Fruit fly (Drosophila melanogaster) whole organism, embryonic: Measurements from ENCODE around the gene Fbw5.

ENCODE experiments used
- B-H2 ChIP-seq: fragments of 200-800 bp; sonication (Bioruptor generic); optimal IDR thresholded peaks from 2 replicates; lab custom pipeline; 2018; ENCODE audit warnings: missing biosample characterization, mild to moderate bottlenecking, missing genetic modification characterization
- BEAF-32 ChIP-seq: fragments of 200-800 bp; sonication (Bioruptor generic); optimal IDR thresholded peaks from 3 replicates; lab custom pipeline; 2017; ENCODE audit warnings: missing biosample characterization, missing genetic modification characterization, mild to moderate bottlenecking, moderate library complexity, missing genetic modification reagents
- Bgb ChIP-seq: fragments of 200-800 bp; sonication (Bioruptor generic); IDR thresholded peaks from 2 replicates; pipeline ENCODE4 v1.3.6; 2022; ENCODE audit warnings: missing biosample characterization, missing genetic modification characterization; ENCODE audit not compliant: partially characterized antibody
- CG10274 ChIP-seq: fragments of 200-800 bp; sonication (Bioruptor generic); optimal IDR thresholded peaks from 3 replicates; lab custom pipeline; 2017; ENCODE audit warnings: missing biosample characterization, mild to moderate bottlenecking, missing genetic modification characterization
- CG12769 ChIP-seq: fragments of 200-800 bp; sonication (Bioruptor generic); optimal IDR thresholded peaks from 2 replicates; lab custom pipeline; 2019; ENCODE audit warnings: missing biosample characterization, mild to moderate bottlenecking, missing genetic modification characterization, moderate library complexity
- CG13123 ChIP-seq: fragments of 200-800 bp; sonication (Bioruptor generic); optimal IDR thresholded peaks from 2 replicates; lab custom pipeline; 2016; ENCODE audit warnings: missing biosample characterization, missing genetic modification characterization
- CG13894 ChIP-seq: fragments of 200-800 bp; sonication (Bioruptor generic); optimal IDR thresholded peaks from 3 replicates; lab custom pipeline; 2018; ENCODE audit warnings: missing biosample characterization, mild to moderate bottlenecking, missing genetic modification characterization, moderate library complexity
- CG1529 ChIP-seq: fragments of 200-800 bp; sonication (Bioruptor generic); optimal IDR thresholded peaks from 3 replicates; lab custom pipeline; 2018; ENCODE audit warnings: missing biosample characterization, missing genetic modification characterization
- CG15514 ChIP-seq: fragments of 200-800 bp; sonication (Bioruptor generic); optimal IDR thresholded peaks from 3 replicates; lab custom pipeline; 2017; ENCODE audit warnings: missing biosample characterization, missing genetic modification characterization, mild to moderate bottlenecking, moderate library complexity, missing genetic modification reagents
- CG1602 ChIP-seq: fragments of 200-800 bp; sonication (Bioruptor generic); optimal IDR thresholded peaks from 3 replicates; lab custom pipeline; 2016; ENCODE audit warnings: missing biosample characterization, missing genetic modification characterization
- CG17359 ChIP-seq: fragments of 200-800 bp; sonication (Bioruptor generic); optimal IDR thresholded peaks from 3 replicates; lab custom pipeline; 2018; ENCODE audit warnings: missing biosample characterization, mild to moderate bottlenecking, missing genetic modification characterization, moderate library complexity
- CG17612 ChIP-seq: fragments of 200-800 bp; sonication (Bioruptor generic); IDR thresholded peaks from 2 replicates; pipeline ENCODE4 v1.3.6; 2022; ENCODE audit warnings: missing biosample characterization, missing genetic modification characterization
- CG2199 ChIP-seq: fragments of 200-800 bp; sonication (Bioruptor generic); IDR thresholded peaks from 3 replicates; pipeline ENCODE4 v1.3.6; 2022; ENCODE audit warnings: missing biosample characterization, missing genetic modification characterization
- CG30431 ChIP-seq: fragments of 200-800 bp; sonication (Bioruptor generic); optimal IDR thresholded peaks from 2 replicates; lab custom pipeline; 2017; ENCODE audit warnings: missing biosample characterization, missing genetic modification characterization
- CG3726 ChIP-seq: fragments of 200-800 bp; sonication (Bioruptor generic); IDR thresholded peaks from 3 replicates; pipeline ENCODE4, ENCODE4 v1.3.6; 2022; ENCODE audit warnings: missing biosample characterization, missing genetic modification characterization
- CG3995 ChIP-seq: fragments of 200-800 bp; sonication (Bioruptor generic); optimal IDR thresholded peaks from 3 replicates; lab custom pipeline; 2016; ENCODE audit warnings: missing biosample characterization, missing genetic modification characterization
- CG4617 ChIP-seq: fragments of 200-800 bp; sonication (Bioruptor generic); optimal IDR thresholded peaks from 3 replicates; lab custom pipeline; 2016; ENCODE audit warnings: missing biosample characterization, missing genetic modification characterization, borderline replicate concordance
- CG4730 ChIP-seq: fragments of 200-800 bp; sonication (Bioruptor generic); IDR thresholded peaks from 2 replicates; pipeline ENCODE4 v1.3.6; 2022; ENCODE audit warnings: missing biosample characterization, missing genetic modification characterization
- CG6254 ChIP-seq: fragments of 200-800 bp; sonication (Bioruptor generic); optimal IDR thresholded peaks from 3 replicates; lab custom pipeline; 2017; ENCODE audit warnings: mild to moderate bottlenecking, missing biosample characterization, missing genetic modification reagents, missing genetic modification characterization
- CG6654 ChIP-seq: fragments of 200-800 bp; sonication (Bioruptor generic); optimal IDR thresholded peaks from 2 replicates; lab custom pipeline; 2017; ENCODE audit warnings: missing biosample characterization, mild to moderate bottlenecking, missing genetic modification characterization
- CG7271 ChIP-seq: fragments of 200-800 bp; sonication (Bioruptor generic); optimal IDR thresholded peaks from 2 replicates; lab custom pipeline; 2018; ENCODE audit warnings: missing biosample characterization, mild to moderate bottlenecking, missing genetic modification characterization, moderate library complexity
- CG8290 ChIP-seq, 3 experiments: fragments of 200-800 bp; sonication (Bioruptor generic); optimal IDR thresholded peaks; 2 replicates each; lab custom pipeline; 2016 to 2019; ENCODE audit warnings: missing biosample characterization in 3 of 3, missing genetic modification characterization in 3 of 3, mild to moderate bottlenecking in 2 of 3, moderate library complexity in 1 of 3
- CG9609 ChIP-seq: fragments of 200-800 bp; sonication (Bioruptor generic); optimal IDR thresholded peaks from 3 replicates; lab custom pipeline; 2016; ENCODE audit warnings: missing biosample characterization, missing genetic modification characterization
- CHES-1-like ChIP-seq: fragments of 200-800 bp; sonication (Bioruptor generic); optimal IDR thresholded peaks from 2 replicates; lab custom pipeline; 2016; ENCODE audit warnings: missing biosample characterization, missing genetic modification characterization
- Dip3 ChIP-seq: fragments of 200-800 bp; sonication (Bioruptor generic); optimal IDR thresholded peaks from 3 replicates; lab custom pipeline; 2016; ENCODE audit warnings: missing biosample characterization, missing genetic modification characterization
- HHEX ChIP-seq: fragments of 200-800 bp; sonication (Bioruptor generic); optimal IDR thresholded peaks from 3 replicates; lab custom pipeline; 2017; ENCODE audit warnings: missing biosample characterization, mild to moderate bottlenecking, missing genetic modification characterization, missing genetic modification reagents
- HLH4C ChIP-seq: fragments of 200-800 bp; sonication (Bioruptor generic); IDR thresholded peaks from 3 replicates; pipeline ENCODE4 v1.3.6; 2022; ENCODE audit warnings: missing biosample characterization, missing genetic modification characterization; ENCODE audit not compliant: partially characterized antibody
- Hmx ChIP-seq: fragments of 200-800 bp; sonication (Bioruptor generic); optimal IDR thresholded peaks from 2 replicates; lab custom pipeline; 2016; ENCODE audit warnings: missing biosample characterization, missing genetic modification characterization
- Neu2 ChIP-seq: fragments of 200-800 bp; sonication (Bioruptor generic); optimal IDR thresholded peaks from 3 replicates; lab custom pipeline; 2016; ENCODE audit warnings: missing biosample characterization, missing genetic modification characterization, borderline replicate concordance
- Ssrp ChIP-seq: fragments of 200-800 bp; sonication (Bioruptor generic); optimal IDR thresholded peaks from 2 replicates; lab custom pipeline; 2018; ENCODE audit warnings: missing biosample characterization, mild to moderate bottlenecking, missing genetic modification characterization, moderate library complexity
- Stat92E ChIP-seq, 3 experiments: fragments of >200 bp in 2 of 3; fragments of 200-800 bp in 1 of 3; sonication (Bioruptor generic) in 1 of 3; optimal IDR thresholded peaks; 2 replicates each; lab custom pipeline; 2017 to 2019; ENCODE audit warnings: missing biosample characterization in 3 of 3, missing genetic modification characterization in 3 of 3, mild to moderate bottlenecking in 1 of 3, moderate library complexity in 1 of 3
- abd-A ChIP-seq: fragments of 200-800 bp; sonication (Bioruptor generic); optimal IDR thresholded peaks from 3 replicates; lab custom pipeline; 2019; ENCODE audit warnings: missing biosample characterization, mild to moderate bottlenecking, missing genetic modification characterization, moderate library complexity
- al ChIP-seq: fragments of 200-800 bp; sonication (Bioruptor generic); IDR thresholded peaks from 2 replicates; pipeline ENCODE4 v1.3.6; 2022; ENCODE audit warnings: missing biosample characterization, missing genetic modification characterization
- bbx ChIP-seq: fragments of 200-800 bp; sonication (Bioruptor generic); IDR thresholded peaks from 2 replicates; pipeline ENCODE4 v1.3.6; 2022; ENCODE audit warnings: missing biosample characterization, missing genetic modification characterization; ENCODE audit not compliant: partially characterized antibody
- cg ChIP-seq: fragments of 200-800 bp; sonication (Bioruptor generic); optimal IDR thresholded peaks from 3 replicates; lab custom pipeline; 2019; ENCODE audit warnings: missing biosample characterization, mild to moderate bottlenecking, missing genetic modification characterization, moderate library complexity
- ci ChIP-seq: fragments of 200-800 bp; sonication (Bioruptor generic); IDR thresholded peaks from 3 replicates; pipeline ENCODE4 v1.3.6; 2022; ENCODE audit warnings: missing biosample characterization, missing genetic modification characterization
- dm ChIP-seq: fragments of 200-800 bp; sonication (Bioruptor generic); optimal IDR thresholded peaks from 3 replicates; lab custom pipeline; 2016; ENCODE audit warnings: missing biosample characterization, missing genetic modification characterization
- ems ChIP-seq: fragments of 200-800 bp; sonication (Bioruptor generic); optimal IDR thresholded peaks from 3 replicates; lab custom pipeline; 2016; ENCODE audit warnings: missing biosample characterization, missing genetic modification characterization
- gem ChIP-seq: fragments of 200-800 bp; sonication (Bioruptor generic); optimal IDR thresholded peaks from 2 replicates; lab custom pipeline; 2019; ENCODE audit warnings: missing biosample characterization, mild to moderate bottlenecking, missing genetic modification characterization, moderate library complexity
- insv ChIP-seq, 2 experiments: fragments of 200-800 bp; sonication (Bioruptor generic); optimal IDR thresholded peaks; 3 replicates each; lab custom pipeline; 2016 to 2018; ENCODE audit warnings: missing biosample characterization in 2 of 2, missing genetic modification characterization in 2 of 2
- pnt ChIP-seq: fragments of 200-800 bp; sonication (Bioruptor generic); optimal IDR thresholded peaks from 3 replicates; lab custom pipeline; 2016; ENCODE audit warnings: missing biosample characterization, missing genetic modification characterization
- psq ChIP-seq: fragments of 200-800 bp; sonication (Bioruptor generic); optimal IDR thresholded peaks from 2 replicates; lab custom pipeline; 2017; ENCODE audit warnings: missing biosample characterization, missing genetic modification characterization
- schlank ChIP-seq: fragments of 200-800 bp; sonication (Bioruptor generic); optimal IDR thresholded peaks from 2 replicates; lab custom pipeline; 2018; ENCODE audit warnings: missing biosample characterization, mild to moderate bottlenecking, missing genetic modification characterization
- sd ChIP-seq: fragments of 200-800 bp; sonication (Bioruptor generic); optimal IDR thresholded peaks from 3 replicates; lab custom pipeline; 2018; ENCODE audit warnings: missing biosample characterization, mild to moderate bottlenecking, missing genetic modification characterization, moderate library complexity
- shn ChIP-seq: fragments of 200-800 bp; sonication (Bioruptor generic); optimal IDR thresholded peaks from 3 replicates; lab custom pipeline; 2016; ENCODE audit warnings: missing biosample characterization, missing genetic modification characterization
- trh ChIP-seq: fragments of 200-800 bp; sonication (Bioruptor generic); optimal IDR thresholded peaks from 2 replicates; lab custom pipeline; 2016; ENCODE audit warnings: missing biosample characterization, missing genetic modification characterization
- ttk ChIP-seq: fragments of 200-800 bp; sonication (Bioruptor generic); IDR thresholded peaks from 2 replicates; pipeline ENCODE4 v2.1.2; 2022; ENCODE audit warnings: missing biosample characterization, missing genetic modification characterization
- unc-4 ChIP-seq: fragments of 200-800 bp; sonication (Bioruptor generic); IDR thresholded peaks from 2 replicates; pipeline ENCODE4 v1.3.6; 2022; ENCODE audit warnings: missing biosample characterization, missing genetic modification characterization; ENCODE audit not compliant: partially characterized antibody
- z ChIP-seq: fragments of 200-800 bp; sonication (Bioruptor generic); IDR thresholded peaks from 3 replicates; pipeline ENCODE4 v1.3.6; 2022; ENCODE audit warnings: missing biosample characterization, missing genetic modification characterization
- zen ChIP-seq: fragments of 200-800 bp; sonication (Bioruptor generic); optimal IDR thresholded peaks from 3 replicates; lab custom pipeline; 2018; ENCODE audit warnings: missing biosample characterization, mild to moderate bottlenecking, missing genetic modification characterization, moderate library complexity

Fbw5 gene

dm6 chr2L:6075345-6075744 is 9.6 kb upstream of the Fbw5 start (continued):
- no peak for TF ChIP-seq CHES-1-like (GFP tag; lab: Kevin White, UChicago)
- no peak for TF ChIP-seq CG6654
- no peak for TF ChIP-seq Neu2 (GFP tag; lab: Kevin White, UChicago)
- no peak for TF ChIP-seq CG15514 (GFP tag; lab: Kevin White, UChicago)
- no peak for TF ChIP-seq shn (GFP tag; lab: Kevin White, UChicago)
- no peak for TF ChIP-seq B-H2 (GFP tag; lab: Kevin White, UChicago)
- no peak for TF ChIP-seq CG4617
- TF ChIP-seq CG3726 = no peak
- TF ChIP-seq pnt (GFP tag; lab: Kevin White, UChicago) = no peak
- no peak for TF ChIP-seq ems
- TF ChIP-seq bbx (GFP tag; lab: Robert Waterston, UW) = 0 out of 2 replicates have a peak, but pooled peaks have one; percentile 29
- no peak for TF ChIP-seq CG8290 (GFP tag; optimal IDR thresholded peaks at IDR 0.05; lab: Kevin White, UChicago)
- no peak for TF ChIP-seq CG8290 (tag; optimal IDR thresholded peaks at IDR 0.05; lab: Kevin White, UChicago)
- TF ChIP-seq trh (GFP tag; lab: Kevin White, UChicago) = no peak
- TF ChIP-seq CG4730 = no peak
- TF ChIP-seq Stat92E (GFP tag; optimal IDR thresholded peaks at IDR 0.05; lab: Kevin White, UChicago) = no peak
- 0 out of 3 replicates have a peak, but pooled peaks have one; percentile 59 for TF ChIP-seq ci (GFP tag; lab: Robert Waterston, UW)
- peak; percentile 31; the same call in 1 of the 3 replicates for TF ChIP-seq CG2199 (GFP tag; lab: Robert Waterston, UW)
- TF ChIP-seq al = no peak
- TF ChIP-seq dm (GFP tag; lab: Kevin White, UChicago) = no peak
- TF ChIP-seq ttk (GFP tag; lab: Robert Waterston, UW) = peak; percentile 70; the same call in 1 of the 2 replicates
- TF ChIP-seq CG7271 (tag; lab: Kevin White, UChicago) = no peak
- TF ChIP-seq CG10274 (GFP tag; lab: Kevin White, UChicago) = no peak
- TF ChIP-seq CG1529 = no peak
- peak; percentile 72 for TF ChIP-seq cg (GFP tag; lab: Kevin White, UChicago)
- TF ChIP-seq insv (GFP tag; optimal IDR thresholded peaks at IDR 0.05; lab: Kevin White, UChicago) = no peak
- no peak for TF ChIP-seq CG9609 (GFP tag; lab: Kevin White, UChicago)
- no peak for TF ChIP-seq psq
- no peak for TF ChIP-seq HHEX (GFP tag; lab: Kevin White, UChicago)
- TF ChIP-seq zen = no peak
- no peak for TF ChIP-seq HLH4C (GFP tag; lab: Robert Waterston, UW)
- peak; percentile 6 for TF ChIP-seq sd (tag; lab: Kevin White, UChicago)
- no peak for TF ChIP-seq CG3995 (GFP tag; lab: Kevin White, UChicago)
- TF ChIP-seq CG30431 (GFP tag; lab: Kevin White, UChicago) = no peak
- no peak for TF ChIP-seq Ssrp
- no peak for TF ChIP-seq unc-4 (GFP tag; lab: Robert Waterston, UW)
- TF ChIP-seq gem (tag; lab: Kevin White, UChicago) = no peak
- TF ChIP-seq BEAF-32 (GFP tag; lab: Kevin White, UChicago) = no peak
- peak; percentile 80 for TF ChIP-seq CG12769 (tag; lab: Kevin White, UChicago)
- TF ChIP-seq z (GFP tag; lab: Robert Waterston, UW) = peak; percentile 94
- TF ChIP-seq CG17359 (tag; lab: Kevin White, UChicago) = no peak
- no peak for TF ChIP-seq CG1602 (GFP tag; lab: Kevin White, UChicago)
- TF ChIP-seq Hmx (GFP tag; lab: Kevin White, UChicago) = no peak
- peak; percentile 94 for TF ChIP-seq abd-A
- no peak for TF ChIP-seq Dip3
- peak; percentile 55 for TF ChIP-seq CG13894 (tag; lab: Kevin White, UChicago)
- no peak; the same call in 1 of the 2 replicates for TF ChIP-seq Bgb (GFP tag; lab: Robert Waterston, UW)
- TF ChIP-seq schlank (tag; lab: Kevin White, UChicago) = no peak
- TF ChIP-seq CG17612 (GFP tag; lab: Robert Waterston, UW) = no peak
- TF ChIP-seq CG13123 = no peak
- peak; percentile 33 for TF ChIP-seq CG6254
